Fruit fly (Drosophila melanogaster) whole organism, embryonic: ENCODE measurements around the gene Tsp68C.
A peak's percentile ranks its signal among the peaks of the same experiment; 100 is the strongest.

Source experiments
- CG11723 ChIP-seq: fragments of 200-800 bp; sonication (Bioruptor generic); optimal IDR thresholded peaks from 2 replicates; lab custom pipeline; 2017; ENCODE audit warnings: missing biosample characterization, mild to moderate bottlenecking, missing genetic modification characterization
- CG12071 ChIP-seq: fragments of 200-800 bp; sonication (Bioruptor generic); optimal IDR thresholded peaks from 3 replicates; lab custom pipeline; 2018; ENCODE audit warnings: missing biosample characterization, mild to moderate bottlenecking, missing genetic modification characterization
- CG13296 ChIP-seq: fragments of 200-800 bp; sonication (Bioruptor generic); optimal IDR thresholded peaks from 3 replicates; lab custom pipeline; 2018; ENCODE audit warnings: missing biosample characterization, mild to moderate bottlenecking, missing genetic modification characterization
- CG13894 ChIP-seq: fragments of 200-800 bp; sonication (Bioruptor generic); optimal IDR thresholded peaks from 3 replicates; lab custom pipeline; 2018; ENCODE audit warnings: missing biosample characterization, mild to moderate bottlenecking, missing genetic modification characterization, moderate library complexity
- CG15696 ChIP-seq: fragments of 200-800 bp; sonication (Bioruptor generic); optimal IDR thresholded peaks from 2 replicates; lab custom pipeline; 2019; ENCODE audit warnings: missing biosample characterization, mild to moderate bottlenecking, missing genetic modification characterization, moderate library complexity
- CG16813 ChIP-seq: fragments of 200-800 bp; sonication (Bioruptor generic); IDR thresholded peaks from 3 replicates; pipeline ENCODE4 v1.3.6; 2022; ENCODE audit warnings: missing biosample characterization, missing genetic modification characterization; ENCODE audit not compliant: partially characterized antibody
- CG17186 ChIP-seq: fragments of 200-800 bp; sonication (Bioruptor generic); optimal IDR thresholded peaks from 3 replicates; lab custom pipeline; 2017; ENCODE audit warnings: missing biosample characterization, missing genetic modification reagents, missing genetic modification characterization
- CG17612 ChIP-seq: fragments of 200-800 bp; sonication (Bioruptor generic); IDR thresholded peaks from 2 replicates; pipeline ENCODE4 v1.3.6; 2022; ENCODE audit warnings: missing biosample characterization, missing genetic modification characterization
- CG17912 ChIP-seq: fragments of 200-800 bp; sonication (Bioruptor generic); optimal IDR thresholded peaks from 2 replicates; lab custom pipeline; 2018; ENCODE audit warnings: missing biosample characterization, mild to moderate bottlenecking, missing genetic modification characterization
- CG1792 ChIP-seq: fragments of 200-800 bp; sonication (Bioruptor generic); optimal IDR thresholded peaks from 2 replicates; lab custom pipeline; 2016; ENCODE audit warnings: missing biosample characterization, missing genetic modification characterization
- CG32767 ChIP-seq: fragments of 200-800 bp; sonication (Bioruptor generic); IDR thresholded peaks from 2 replicates; pipeline ENCODE4 v1.3.6; 2022; ENCODE audit warnings: missing biosample characterization, missing genetic modification characterization
- CG33557 ChIP-seq: fragments of 200-800 bp; sonication (Bioruptor generic); optimal IDR thresholded peaks from 2 replicates; lab custom pipeline; 2019; ENCODE audit warnings: missing biosample characterization, mild to moderate bottlenecking, missing genetic modification characterization, moderate library complexity
- CG4328 ChIP-seq: fragments of 200-800 bp; sonication (Bioruptor generic); optimal IDR thresholded peaks from 3 replicates; lab custom pipeline; 2017; ENCODE audit warnings: missing biosample characterization, missing genetic modification reagents, missing genetic modification characterization
- CG4360 ChIP-seq: fragments of 200-800 bp; sonication (Bioruptor generic); IDR thresholded peaks from 2 replicates; pipeline ENCODE4 v1.3.6; 2022; ENCODE audit warnings: missing biosample characterization, missing genetic modification characterization
- CG5245 ChIP-seq: fragments of 200-800 bp; sonication (Bioruptor generic); optimal IDR thresholded peaks from 3 replicates; lab custom pipeline; 2016; ENCODE audit warnings: missing biosample characterization, missing genetic modification characterization
- CG6254 ChIP-seq: fragments of 200-800 bp; sonication (Bioruptor generic); optimal IDR thresholded peaks from 3 replicates; lab custom pipeline; 2017; ENCODE audit warnings: mild to moderate bottlenecking, missing biosample characterization, missing genetic modification reagents, missing genetic modification characterization
- CG6272 ChIP-seq: fragments of 200-800 bp; sonication (Bioruptor generic); IDR thresholded peaks from 2 replicates; pipeline ENCODE4 v1.3.6; 2022; ENCODE audit warnings: missing biosample characterization, missing genetic modification characterization
- CG6689 ChIP-seq: fragments of 200-800 bp; sonication (Bioruptor generic); IDR thresholded peaks from 2 replicates; pipeline ENCODE4 v1.3.6; 2022; ENCODE audit warnings: missing biosample characterization, missing genetic modification characterization
- CG7928 ChIP-seq: fragments of 200-800 bp; sonication (Bioruptor generic); optimal IDR thresholded peaks from 2 replicates; lab custom pipeline; 2017; ENCODE audit warnings: missing biosample characterization, mild to moderate bottlenecking, missing genetic modification characterization
- CG7987 ChIP-seq: fragments of 200-800 bp; sonication (Bioruptor generic); optimal IDR thresholded peaks from 2 replicates; lab custom pipeline; 2018; ENCODE audit warnings: missing biosample characterization, mild to moderate bottlenecking, missing genetic modification characterization, moderate library complexity
- Dip3 ChIP-seq: fragments of 200-800 bp; sonication (Bioruptor generic); optimal IDR thresholded peaks from 3 replicates; lab custom pipeline; 2016; ENCODE audit warnings: missing biosample characterization, missing genetic modification characterization
- Dll ChIP-seq: fragments of 200-800 bp; sonication (Bioruptor generic); IDR thresholded peaks from 4 replicates; pipeline ENCODE4 v1.3.6; 2022; ENCODE audit warnings: missing biosample characterization, missing genetic modification characterization; ENCODE audit not compliant: partially characterized antibody
- Doc2 ChIP-seq: fragments of 200-800 bp; sonication (Bioruptor generic); IDR thresholded peaks from 2 replicates; pipeline ENCODE4 v1.3.6; 2022; ENCODE audit warnings: missing biosample characterization, missing genetic modification characterization
- Eip74EF ChIP-seq, 2 experiments: fragments of 200-800 bp in 1 of 2; fragments of >200 bp in 1 of 2; sonication (Bioruptor generic) in 1 of 2; optimal IDR thresholded peaks; 2 replicates each; lab custom pipeline; 2017 to 2019; ENCODE audit warnings: missing biosample characterization in 2 of 2, missing genetic modification characterization in 2 of 2, mild to moderate bottlenecking in 1 of 2, moderate library complexity in 1 of 2
- Lpt ChIP-seq: fragments of >200 bp; optimal IDR thresholded peaks from 2 replicates; lab custom pipeline; 2018; ENCODE audit warnings: missing biosample characterization, missing genetic modification characterization
- Med ChIP-seq: fragments of 200-800 bp; sonication (Bioruptor generic); peaks from one replicate; lab custom pipeline; 2016; ENCODE audit warnings: missing biosample characterization, missing genetic modification characterization, mild to moderate bottlenecking, inconsistent platforms, moderate library complexity
- Myb ChIP-seq: fragments of 200-800 bp; sonication (Bioruptor generic); optimal IDR thresholded peaks from 2 replicates; lab custom pipeline; 2016; ENCODE audit warnings: missing biosample characterization, missing genetic modification characterization
- NfI ChIP-seq: fragments of 200-800 bp; sonication (Bioruptor generic); optimal IDR thresholded peaks from 3 replicates; lab custom pipeline; 2018; ENCODE audit warnings: missing biosample characterization, mild to moderate bottlenecking, missing genetic modification characterization, moderate library complexity
- Oaz ChIP-seq: fragments of 200-800 bp; sonication (Bioruptor generic); IDR thresholded peaks from 2 replicates; pipeline ENCODE4 v1.3.6; 2022; ENCODE audit warnings: missing biosample characterization, missing genetic modification characterization
- Optix ChIP-seq: fragments of 200-800 bp; sonication (Bioruptor generic); IDR thresholded peaks from 3 replicates; pipeline ENCODE4 v1.3.6; 2022; ENCODE audit warnings: missing biosample characterization, missing genetic modification characterization
- Rfx ChIP-seq: fragments of 200-800 bp; sonication (Bioruptor generic); IDR thresholded peaks from 2 replicates; pipeline ENCODE4 v1.3.6; 2022; ENCODE audit warnings: missing biosample characterization, missing genetic modification characterization
- Sin3A ChIP-seq: fragments of >200 bp; optimal IDR thresholded peaks from 2 replicates; lab custom pipeline; 2018
- Six4 ChIP-seq: fragments of 200-800 bp; sonication (Bioruptor generic); optimal IDR thresholded peaks from 2 replicates; lab custom pipeline; 2016; ENCODE audit warnings: missing biosample characterization, missing genetic modification characterization
- Ssrp ChIP-seq: fragments of 200-800 bp; sonication (Bioruptor generic); optimal IDR thresholded peaks from 2 replicates; lab custom pipeline; 2018; ENCODE audit warnings: missing biosample characterization, mild to moderate bottlenecking, missing genetic modification characterization, moderate library complexity
- Usf ChIP-seq: fragments of 200-800 bp; sonication (Bioruptor generic); optimal IDR thresholded peaks from 2 replicates; lab custom pipeline; 2017; ENCODE audit warnings: missing genotype, missing biosample characterization, missing genetic modification characterization
- ap ChIP-seq: fragments of 200-800 bp; sonication (Bioruptor generic); IDR thresholded peaks from 2 replicates; pipeline ENCODE4 v1.3.6; 2022; ENCODE audit warnings: missing biosample characterization, missing genetic modification characterization
- az2 ChIP-seq: fragments of 200-800 bp; sonication (Bioruptor generic); optimal IDR thresholded peaks from 3 replicates; lab custom pipeline; 2016; ENCODE audit warnings: missing biosample characterization, missing genetic modification characterization
- crol ChIP-seq: fragments of 200-800 bp; sonication (Bioruptor generic); IDR thresholded peaks from 2 replicates; pipeline ENCODE4 v1.3.6; 2022; ENCODE audit warnings: missing biosample characterization, missing genetic modification characterization
- dan ChIP-seq: fragments of 200-800 bp; sonication (Bioruptor generic); IDR thresholded peaks from 2 replicates; pipeline ENCODE4 v1.3.6; 2022; ENCODE audit warnings: missing biosample characterization, missing genetic modification characterization
- dati ChIP-seq: fragments of 200-800 bp; sonication (Bioruptor generic); IDR thresholded peaks from 2 replicates; pipeline ENCODE4 v1.3.6; 2022; ENCODE audit warnings: missing biosample characterization, missing genetic modification characterization
- dmrt11E ChIP-seq: fragments of 200-800 bp; sonication (Bioruptor generic); optimal IDR thresholded peaks from 3 replicates; lab custom pipeline; 2018; ENCODE audit warnings: missing biosample characterization, mild to moderate bottlenecking, missing genetic modification characterization, moderate library complexity
- ems ChIP-seq: fragments of 200-800 bp; sonication (Bioruptor generic); optimal IDR thresholded peaks from 3 replicates; lab custom pipeline; 2016; ENCODE audit warnings: missing biosample characterization, missing genetic modification characterization
- lmd ChIP-seq: fragments of 200-800 bp; sonication (Bioruptor generic); IDR thresholded peaks from 2 replicates; pipeline ENCODE4 v1.3.6; 2022; ENCODE audit warnings: missing biosample characterization, missing genetic modification characterization
- nau ChIP-seq: fragments of 200-800 bp; sonication (Bioruptor generic); optimal IDR thresholded peaks from 3 replicates; lab custom pipeline; 2017; ENCODE audit warnings: missing biosample characterization, mild to moderate bottlenecking, missing genetic modification characterization, missing genetic modification reagents
- onecut ChIP-seq: fragments of 200-800 bp; sonication (Bioruptor generic); IDR thresholded peaks from 2 replicates; pipeline ENCODE4 v1.3.6; 2022; ENCODE audit warnings: missing biosample characterization, missing genetic modification characterization
- pb ChIP-seq: fragments of 200-800 bp; sonication (Bioruptor generic); optimal IDR thresholded peaks from 3 replicates; lab custom pipeline; 2016; ENCODE audit warnings: missing biosample characterization, missing genetic modification characterization
- peb ChIP-seq: fragments of 200-800 bp; sonication (Bioruptor generic); IDR thresholded peaks from 2 replicates; pipeline ENCODE4 v1.3.6; 2022; ENCODE audit warnings: missing biosample characterization, missing genetic modification characterization
- seq ChIP-seq: fragments of 200-800 bp; sonication (Bioruptor generic); IDR thresholded peaks from 2 replicates; pipeline ENCODE4 v1.3.6; 2022; ENCODE audit warnings: missing biosample characterization, missing genetic modification characterization
- shn ChIP-seq: fragments of 200-800 bp; sonication (Bioruptor generic); optimal IDR thresholded peaks from 3 replicates; lab custom pipeline; 2016; ENCODE audit warnings: missing biosample characterization, missing genetic modification characterization
- sr ChIP-seq: fragments of 200-800 bp; sonication (Bioruptor generic); IDR thresholded peaks from 3 replicates; pipeline ENCODE4 v1.3.6; 2022; ENCODE audit warnings: missing biosample characterization, missing genetic modification characterization
- tin ChIP-seq: fragments of 200-800 bp; sonication (Bioruptor generic); optimal IDR thresholded peaks from 3 replicates; lab custom pipeline; 2016; ENCODE audit warnings: missing biosample characterization, missing genetic modification characterization
- ttk ChIP-seq: fragments of 200-800 bp; sonication (Bioruptor generic); IDR thresholded peaks from 2 replicates; pipeline ENCODE4 v2.1.2; 2022; ENCODE audit warnings: missing biosample characterization, missing genetic modification characterization
- twi ChIP-seq: fragments of 200-800 bp; optimal IDR thresholded peaks from 2 replicates; lab custom pipeline; 2019; ENCODE audit warnings: missing biosample characterization, mild to moderate bottlenecking, missing genetic modification characterization, moderate library complexity

The Tsp68C gene

dm6 chr3L:13865484-13865883 lies 22.0 kb downstream of the Tsp68C start (continued):
- TF ChIP-seq pb (GFP tag; lab: Kevin White, UChicago) = peak; percentile 40
- no peak for TF ChIP-seq Myb
- no peak for TF ChIP-seq ttk (GFP tag; lab: Robert Waterston, UW)
- TF ChIP-seq CG7928 (GFP tag; lab: Kevin White, UChicago) = no peak
- no peak for TF ChIP-seq CG32767
- peak; percentile 72 for TF ChIP-seq onecut (GFP tag; lab: Robert Waterston, UW)
- no peak for TF ChIP-seq CG6689 (GFP tag; lab: Robert Waterston, UW)
- peak; percentile 30 for TF ChIP-seq NfI
- TF ChIP-seq Sin3A (lab: Kevin White, UChicago) = no peak
- peak; percentile 45; the same call in 1 of the 2 replicates for TF ChIP-seq CG4360
- TF ChIP-seq ap (GFP tag; lab: Robert Waterston, UW) = no peak
- no peak for TF ChIP-seq Rfx
- peak; percentile 70 for TF ChIP-seq nau (GFP tag; lab: Kevin White, UChicago)
- peak; percentile 74 for TF ChIP-seq CG6254
- no peak for TF ChIP-seq Ssrp (tag; lab: Kevin White, UChicago)
- TF ChIP-seq Lpt (GFP tag; lab: Kevin White, UChicago) = no peak
- no peak for TF ChIP-seq Doc2 (GFP tag; lab: Robert Waterston, UW)
- TF ChIP-seq Dll (GFP tag; lab: Robert Waterston, UW) = no peak
- TF ChIP-seq Eip74EF (GFP tag; optimal IDR thresholded peaks at IDR 0.05; lab: Kevin White, UChicago) = no peak
- peak; percentile 61 for TF ChIP-seq CG13296 (GFP tag; lab: Kevin White, UChicago)
- TF ChIP-seq Dip3 (GFP tag; lab: Kevin White, UChicago) = no peak
- TF ChIP-seq crol (GFP tag; lab: Robert Waterston, UW) = no peak
- no peak for TF ChIP-seq CG13894 (tag; lab: Kevin White, UChicago)
- TF ChIP-seq peb (GFP tag; lab: Robert Waterston, UW) = no peak
- peak; percentile 30 for TF ChIP-seq tin (GFP tag; lab: Kevin White, UChicago)
- peak; percentile 28 for TF ChIP-seq Six4
- TF ChIP-seq CG4328 (GFP tag; lab: Kevin White, UChicago) = peak; percentile 19
- TF ChIP-seq Usf (GFP tag; lab: Kevin White, UChicago) = peak; percentile 19
- TF ChIP-seq ems (GFP tag; lab: Kevin White, UChicago) = peak; percentile 31
- no peak for TF ChIP-seq CG6272 (GFP tag; lab: Robert Waterston, UW)
- TF ChIP-seq CG33557 (GFP tag; lab: Kevin White, UChicago) = peak; percentile 86
- peak; percentile 93 for TF ChIP-seq CG15696 (tag; lab: Kevin White, UChicago)
- TF ChIP-seq Oaz (GFP tag; lab: Robert Waterston, UW) = no peak
- no peak for TF ChIP-seq sr
- TF ChIP-seq seq (GFP tag; lab: Robert Waterston, UW) = no peak
- peak; percentile 66 for TF ChIP-seq CG11723 (GFP tag; lab: Kevin White, UChicago)
- peak; percentile 27 for TF ChIP-seq shn (GFP tag; lab: Kevin White, UChicago)
- TF ChIP-seq CG17186 (GFP tag; lab: Kevin White, UChicago) = peak; percentile 69
- no peak for TF ChIP-seq Optix (GFP tag; lab: Robert Waterston, UW)
- TF ChIP-seq dmrt11E (tag; lab: Kevin White, UChicago) = peak; percentile 95
- TF ChIP-seq az2 (GFP tag; lab: Kevin White, UChicago) = peak; percentile 35
- TF ChIP-seq dati (GFP tag; lab: Robert Waterston, UW) = no peak
- peak; percentile 42 for TF ChIP-seq CG5245 (GFP tag; lab: Kevin White, UChicago)
- TF ChIP-seq CG17912 (GFP tag; lab: Kevin White, UChicago) = peak; percentile 86
- TF ChIP-seq CG16813 = no peak
- peak; percentile 85 for TF ChIP-seq CG12071 (GFP tag; lab: Kevin White, UChicago)
- peak; percentile 75 for TF ChIP-seq CG1792 (GFP tag; lab: Kevin White, UChicago)
- TF ChIP-seq CG7987 (GFP tag; lab: Kevin White, UChicago) = peak; percentile 91
- TF ChIP-seq lmd (GFP tag; lab: Robert Waterston, UW) = no peak
- peak; percentile 70 for TF ChIP-seq twi (tag; lab: Kevin White, UChicago)
- TF ChIP-seq dan (GFP tag; lab: Robert Waterston, UW) = no peak
- TF ChIP-seq CG17612 (GFP tag; lab: Robert Waterston, UW) = no peak
- peak; percentile 93 for TF ChIP-seq Med
